Worm (Caenorhabditis elegans) whole organism, late embryonic: ENCODE measurements around the gene F19C7.3.

Source experiments
- ama-1 ChIP-seq: fragments of 150-350 bp; optimal IDR thresholded peaks from 2 replicates; lab custom pipeline; 2014
- ceh-24 ChIP-seq: sonication (generic microtip); optimal IDR thresholded peaks from 2 replicates; lab custom pipeline; 2016; ENCODE audit warnings: mild to moderate bottlenecking, missing genetic modification characterization, missing compliant biosample characterization
- ceh-34 ChIP-seq: sonication (generic microtip); optimal IDR thresholded peaks from 2 replicates; lab custom pipeline; 2016; ENCODE audit warnings: mild to moderate bottlenecking, missing genetic modification characterization, missing compliant biosample characterization
- ceh-6 ChIP-seq: fragments of 200-800 bp; sonication (Bioruptor generic); optimal IDR thresholded peaks from 2 replicates; lab custom pipeline; 2018; ENCODE audit warnings: mild to moderate bottlenecking, missing genetic modification characterization, missing compliant biosample characterization
- gmeb-2 ChIP-seq: sonication (generic microtip); optimal IDR thresholded peaks from 2 replicates; lab custom pipeline; 2016; ENCODE audit warnings: missing genetic modification characterization, inconsistent platforms, missing compliant biosample characterization
- hlh-13 ChIP-seq: fragments of 200-800 bp; sonication (Bioruptor generic); optimal IDR thresholded peaks from 2 replicates; lab custom pipeline; 2018; ENCODE audit warnings: mild to moderate bottlenecking, missing genetic modification characterization, missing compliant biosample characterization
- hlh-6 ChIP-seq: sonication (generic microtip); optimal IDR thresholded peaks from 2 replicates; lab custom pipeline; 2016; ENCODE audit warnings: missing genotype, missing genetic modification characterization, missing compliant biosample characterization
- lim-6 ChIP-seq: sonication (generic microtip); optimal IDR thresholded peaks from 2 replicates; lab custom pipeline; 2016; ENCODE audit warnings: missing genetic modification characterization, missing compliant biosample characterization
- nhr-11 ChIP-seq: fragments of 150-350 bp; optimal IDR thresholded peaks from 2 replicates; lab custom pipeline; 2014; ENCODE audit warnings: missing biosample characterization, missing genetic modification characterization
- npax-4 ChIP-seq: sonication (generic microtip); optimal IDR thresholded peaks from 2 replicates; lab custom pipeline; 2016; ENCODE audit warnings: missing genetic modification characterization, missing compliant biosample characterization
- pqm-1 ChIP-seq: sonication (generic microtip); optimal IDR thresholded peaks from 2 replicates; lab custom pipeline; 2016; ENCODE audit warnings: missing genetic modification characterization, missing compliant biosample characterization
- rnt-1 ChIP-seq: sonication (generic microtip); optimal IDR thresholded peaks from 2 replicates; lab custom pipeline; 2016; ENCODE audit warnings: missing genetic modification characterization, missing compliant biosample characterization
- tbx-2 ChIP-seq: sonication (generic microtip); optimal IDR thresholded peaks from 2 replicates; lab custom pipeline; 2016; ENCODE audit warnings: missing genetic modification characterization, missing compliant biosample characterization
- unc-55 ChIP-seq: sonication (generic microtip); optimal IDR thresholded peaks from 2 replicates; lab custom pipeline; 2017; ENCODE audit warnings: missing biosample characterization, missing genetic modification reagents, missing genetic modification characterization

DNA sequence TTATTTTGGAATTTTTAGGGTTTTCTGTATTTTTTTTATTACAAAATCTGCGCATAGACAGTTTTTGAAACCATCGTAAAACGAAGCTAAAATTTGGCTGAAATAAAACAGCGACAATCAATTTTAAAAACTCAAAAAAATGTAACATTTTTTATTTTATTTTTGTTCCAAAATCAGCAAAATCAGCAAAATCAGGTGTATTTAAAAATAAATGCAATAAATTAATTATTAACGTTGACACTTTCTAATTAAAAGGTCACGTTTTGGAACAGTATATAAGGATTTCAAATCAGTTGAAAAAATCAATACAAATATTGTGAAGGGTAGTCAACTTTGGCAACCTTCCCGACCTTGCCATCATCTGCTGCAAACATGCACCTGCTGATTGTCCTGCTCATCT lies 36.5 kb downstream of the F19C7.3 start, which contains the start of gene R105.1:
- TF ChIP-seq unc-55 (GFP tag; lab: Kevin White, UChicago) = no peak
- no peak for TF ChIP-seq ceh-24 (tag; lab: Kevin White, UChicago)
- TF ChIP-seq pqm-1 (tag; lab: Kevin White, UChicago) = no peak
- no peak for TF ChIP-seq ama-1 (lab: Kevin White, UChicago)
- no peak for TF ChIP-seq ceh-34
- no peak for TF ChIP-seq ceh-6 (GFP tag; lab: Kevin White, UChicago)
- TF ChIP-seq npax-4 = no peak
- no peak for TF ChIP-seq hlh-13
- no peak for TF ChIP-seq rnt-1 (tag; lab: Kevin White, UChicago)
- no peak for TF ChIP-seq hlh-6 (tag; lab: Kevin White, UChicago)
- TF ChIP-seq tbx-2 (tag; lab: Kevin White, UChicago) = no peak
- TF ChIP-seq gmeb-2 (tag; lab: Kevin White, UChicago) = no peak
- no peak for TF ChIP-seq nhr-11 (tag; lab: Kevin White, UChicago)
- TF ChIP-seq lim-6 (tag; lab: Kevin White, UChicago) = no peak
